Worm (Caenorhabditis elegans) whole organism, L4 larva: ENCODE measurements around the gene C14C6.3.

Experiments used
- F10B5.3 ChIP-seq: sonication (generic microtip); optimal IDR thresholded peaks from 2 replicates; lab custom pipeline; 2016; ENCODE audit warnings: mild to moderate bottlenecking, missing genetic modification characterization, missing compliant biosample characterization
- F26F4.8 ChIP-seq: fragments of 200-800 bp; sonication (Bioruptor generic); conservative IDR thresholded peaks from 2 replicates; pipeline ENCODE4 v1.3.6; 2022; ENCODE audit warnings: missing genetic modification characterization, missing compliant biosample characterization
- F37D6.2 ChIP-seq: sonication (generic microtip); optimal IDR thresholded peaks from 2 replicates; lab custom pipeline; 2016; ENCODE audit warnings: mild to moderate bottlenecking, missing genetic modification characterization, missing compliant biosample characterization
- F44E2.7 ChIP-seq: fragments of 200-800 bp; sonication (Bioruptor generic); IDR thresholded peaks from 2 replicates; pipeline ENCODE4 v2.1.2; 2022; ENCODE audit warnings: missing genetic modification characterization, missing compliant biosample characterization
- T20F7.1 ChIP-seq: fragments of 200-800 bp; sonication (Bioruptor generic); optimal IDR thresholded peaks from 2 replicates; lab custom pipeline; 2018; ENCODE audit warnings: mild to moderate bottlenecking, missing genetic modification characterization, missing compliant biosample characterization
- T26A8.4 ChIP-seq: fragments of 200-800 bp; sonication (Bioruptor generic); IDR thresholded peaks from 2 replicates; pipeline ENCODE4 v1.3.6; 2022; ENCODE audit warnings: missing genetic modification characterization, missing compliant biosample characterization
- Y105C5A.15 ChIP-seq: fragments of 200-800 bp; sonication (Bioruptor generic); IDR thresholded peaks from 2 replicates; pipeline ENCODE4 v1.3.6; 2022; ENCODE audit warnings: missing genetic modification characterization, missing compliant biosample characterization
- ZK337.2 ChIP-seq: fragments of 200-800 bp; sonication (Bioruptor generic); IDR thresholded peaks from 2 replicates; pipeline ENCODE4 v1.3.6; 2022; ENCODE audit warnings: missing genetic modification reagents, missing genetic modification characterization, missing compliant biosample characterization
- ZK546.5 ChIP-seq, 2 experiments: sonication (generic microtip); optimal IDR thresholded peaks; 2 replicates each; lab custom pipeline; 2017; ENCODE audit warnings: missing biosample characterization in 2 of 2, missing genetic modification characterization in 2 of 2
- ceh-32 ChIP-seq: sonication (generic microtip); optimal IDR thresholded peaks from 2 replicates; lab custom pipeline; 2016; ENCODE audit warnings: mild to moderate bottlenecking, missing genetic modification characterization, missing compliant biosample characterization; ENCODE audit not compliant: poor library complexity
- daf-16 ChIP-seq, 3 experiments: sonication (generic microtip); optimal IDR thresholded peaks; 2 replicates each; lab custom pipeline; 2016 to 2017; ENCODE audit warnings: missing genetic modification characterization in 3 of 3, missing genetic modification reagents in 3 of 3, mild to moderate bottlenecking in 2 of 3, missing compliant biosample characterization in 2 of 3, missing biosample characterization in 1 of 3, moderate library complexity in 1 of 3
- dmd-9 ChIP-seq: fragments of 200-800 bp; sonication (Bioruptor generic); IDR thresholded peaks from 2 replicates; pipeline ENCODE4 v1.3.6; 2022; ENCODE audit warnings: missing genetic modification reagents, missing genetic modification characterization, missing compliant biosample characterization
- dpl-1 ChIP-seq: fragments of 150-350 bp; optimal IDR thresholded peaks from 2 replicates; lab custom pipeline; 2014; ENCODE audit warnings: missing biosample characterization, missing genetic modification reagents, missing genetic modification characterization
- duxl-1 ChIP-seq: sonication (generic microtip); optimal IDR thresholded peaks from 2 replicates; lab custom pipeline; 2016; ENCODE audit warnings: mild to moderate bottlenecking, missing genetic modification characterization, moderate library complexity, missing compliant biosample characterization; ENCODE audit not compliant: poor library complexity
- dve-1 ChIP-seq: sonication (generic microtip); optimal IDR thresholded peaks from 2 replicates; lab custom pipeline; 2017; ENCODE audit warnings: antibody characterized with exemption, mild to moderate bottlenecking, missing genetic modification characterization, missing compliant biosample characterization; ENCODE audit not compliant: insufficient read depth
- egl-27 ChIP-seq: sonication (generic microtip); optimal IDR thresholded peaks from 3 replicates; lab custom pipeline; 2017; ENCODE audit warnings: missing biosample characterization, missing genetic modification reagents, missing genetic modification characterization
- egl-43 ChIP-seq: fragments of 200-800 bp; sonication (Bioruptor generic); IDR thresholded peaks from 2 replicates; pipeline ENCODE4 v1.3.6; 2022; ENCODE audit warnings: missing genetic modification reagents, missing genetic modification characterization, missing compliant biosample characterization
- gei-8 ChIP-seq: fragments of 200-800 bp; sonication (Bioruptor generic); optimal IDR thresholded peaks from 2 replicates; lab custom pipeline; 2018; ENCODE audit warnings: mild to moderate bottlenecking, missing genetic modification characterization, missing compliant biosample characterization
- hif-1 ChIP-seq, 2 experiments: sonication (generic microtip); optimal IDR thresholded peaks; 2 replicates each; lab custom pipeline; 2016 to 2017; ENCODE audit warnings: missing compliant biosample characterization in 2 of 2, missing genetic modification characterization in 2 of 2, missing genetic modification reagents in 2 of 2, missing genotype in 2 of 2, mild to moderate bottlenecking in 1 of 2
- hmg-1.1 ChIP-seq: fragments of 200-800 bp; sonication (Bioruptor generic); IDR thresholded peaks from 2 replicates; pipeline ENCODE4 v1.3.6; 2022; ENCODE audit warnings: missing genetic modification reagents, missing genetic modification characterization, missing compliant biosample characterization
- jun-1 ChIP-seq: fragments of 150-350 bp; optimal IDR thresholded peaks from 2 replicates; lab custom pipeline; 2014; ENCODE audit warnings: missing biosample characterization, missing genetic modification reagents, missing genetic modification characterization
- lin-1 ChIP-seq: fragments of 200-800 bp; sonication (Bioruptor generic); IDR thresholded peaks from 2 replicates; pipeline ENCODE4 v1.3.6; 2022; ENCODE audit warnings: missing genetic modification reagents, missing genetic modification characterization, missing compliant biosample characterization
- lin-13 ChIP-seq: fragments of 150-350 bp; optimal IDR thresholded peaks from 2 replicates; lab custom pipeline; 2014; ENCODE audit warnings: missing biosample characterization, missing genetic modification reagents, missing genetic modification characterization
- lin-29 ChIP-seq: fragments of 200-800 bp; sonication (Bioruptor generic); IDR thresholded peaks from 2 replicates; pipeline ENCODE4 v1.3.6; 2022; ENCODE audit warnings: missing genetic modification reagents, missing genetic modification characterization, missing compliant biosample characterization
- madf-5 ChIP-seq, 2 experiments: fragments of 200-800 bp; sonication (Bioruptor generic); IDR thresholded peaks; 2 replicates each; pipeline ENCODE4 v1.3.6; 2022; ENCODE audit warnings: missing compliant biosample characterization in 2 of 2, missing genetic modification characterization in 2 of 2
- madf-9 ChIP-seq: fragments of 200-800 bp; sonication (Bioruptor generic); conservative IDR thresholded peaks from 2 replicates; pipeline ENCODE4 v1.3.6; 2022; ENCODE audit warnings: missing genetic modification reagents, missing genetic modification characterization, missing compliant biosample characterization
- mdl-1 ChIP-seq, 2 experiments: fragments of 150-350 bp in 1 of 2; sonication (generic microtip) in 1 of 2; optimal IDR thresholded peaks; 2 replicates each; lab custom pipeline; 2014 to 2017; ENCODE audit warnings: missing biosample characterization in 2 of 2, missing genetic modification characterization in 2 of 2
- mdt-29 ChIP-seq: fragments of 200-800 bp; sonication (Bioruptor generic); IDR thresholded peaks from 2 replicates; pipeline ENCODE4 v1.3.6; 2022; ENCODE audit warnings: missing genetic modification reagents, missing genetic modification characterization, missing compliant biosample characterization
- mep-1 ChIP-seq: fragments of 150-350 bp; sonication (generic microtip); optimal IDR thresholded peaks from 3 replicates; lab custom pipeline; 2014; ENCODE audit warnings: missing biosample characterization, missing genetic modification characterization
- mxl-3 ChIP-seq: fragments of 200-800 bp; sonication (Bioruptor generic); optimal IDR thresholded peaks from 2 replicates; lab custom pipeline; 2018; ENCODE audit warnings: mild to moderate bottlenecking, missing genetic modification characterization, missing compliant biosample characterization
- nhr-10 ChIP-seq: fragments of 150-350 bp; optimal IDR thresholded peaks from 2 replicates; lab custom pipeline; 2014; ENCODE audit warnings: missing biosample characterization, missing genetic modification characterization
- nhr-111 ChIP-seq: fragments of 200-800 bp; sonication (Bioruptor generic); optimal IDR thresholded peaks from 2 replicates; lab custom pipeline; 2018; ENCODE audit warnings: mild to moderate bottlenecking, missing genetic modification characterization, missing compliant biosample characterization
- nhr-237 ChIP-seq: sonication (generic microtip); optimal IDR thresholded peaks from 2 replicates; lab custom pipeline; 2017; ENCODE audit warnings: missing biosample characterization, missing genetic modification characterization
- nhr-28 ChIP-seq: fragments of 150-350 bp; optimal IDR thresholded peaks from 2 replicates; lab custom pipeline; 2014; ENCODE audit warnings: missing biosample characterization, missing genetic modification characterization
- nhr-41 ChIP-seq: fragments of 200-800 bp; sonication (Bioruptor generic); IDR thresholded peaks from 2 replicates; pipeline ENCODE4 v1.3.6; 2022; ENCODE audit warnings: missing genetic modification reagents, missing genetic modification characterization, missing compliant biosample characterization
- nhr-48 ChIP-seq: sonication (generic microtip); optimal IDR thresholded peaks from 2 replicates; lab custom pipeline; 2016; ENCODE audit warnings: mild to moderate bottlenecking, missing genetic modification characterization, missing compliant biosample characterization
- nhr-6 ChIP-seq: fragments of 150-350 bp; optimal IDR thresholded peaks from 2 replicates; lab custom pipeline; 2014; ENCODE audit warnings: missing biosample characterization, missing genetic modification characterization
- nhr-77 ChIP-seq: fragments of 150-350 bp; optimal IDR thresholded peaks from 2 replicates; lab custom pipeline; 2014; ENCODE audit warnings: missing biosample characterization, missing genetic modification characterization
- pqm-1 ChIP-seq: sonication (generic microtip); optimal IDR thresholded peaks from 2 replicates; lab custom pipeline; 2017; ENCODE audit warnings: missing biosample characterization, missing genetic modification characterization
- saeg-2 ChIP-seq: fragments of 200-800 bp; sonication (Bioruptor generic); IDR thresholded peaks from 2 replicates; pipeline ENCODE4 v1.3.6; 2022; ENCODE audit warnings: missing genetic modification reagents, missing genetic modification characterization, missing compliant biosample characterization
- set-16 ChIP-seq: fragments of 200-800 bp; sonication (Bioruptor generic); IDR thresholded peaks from 2 replicates; pipeline ENCODE4 v1.3.6; 2022; ENCODE audit warnings: missing genetic modification reagents, missing genetic modification characterization, missing compliant biosample characterization
- tra-1 ChIP-seq: fragments of 200-800 bp; sonication (Bioruptor generic); IDR thresholded peaks from 2 replicates; pipeline ENCODE4 v1.3.6; 2022; ENCODE audit warnings: missing genetic modification reagents, missing genetic modification characterization, missing compliant biosample characterization
- unc-39 ChIP-seq: sonication (generic microtip); optimal IDR thresholded peaks from 2 replicates; lab custom pipeline; 2017; ENCODE audit warnings: missing biosample characterization, missing genetic modification characterization
- unc-62 ChIP-seq, 3 experiments: fragments of 150-350 bp in 1 of 3; sonication (generic microtip); optimal IDR thresholded peaks in 2 of 3; peaks in 1 of 3; 1 replicate in 1 of 3; 2 replicates in 2 of 3; lab custom pipeline; 2014 to 2017; ENCODE audit warnings: missing biosample characterization in 3 of 3, missing genetic modification characterization in 3 of 3, missing genetic modification reagents in 3 of 3, missing genotype in 1 of 3
- zfp-2 ChIP-seq: sonication (generic microtip); optimal IDR thresholded peaks from 2 replicates; lab custom pipeline; 2016; ENCODE audit warnings: mild to moderate bottlenecking, missing genetic modification characterization, missing compliant biosample characterization
- zip-2 ChIP-seq: fragments of 150-350 bp; optimal IDR thresholded peaks from 2 replicates; lab custom pipeline; 2014; ENCODE audit warnings: missing biosample characterization, missing genetic modification characterization
- ztf-7 ChIP-seq: fragments of 150-350 bp; optimal IDR thresholded peaks from 2 replicates; lab custom pipeline; 2014; ENCODE audit warnings: missing biosample characterization, missing genetic modification characterization

C14C6.3 gene

DNA sequence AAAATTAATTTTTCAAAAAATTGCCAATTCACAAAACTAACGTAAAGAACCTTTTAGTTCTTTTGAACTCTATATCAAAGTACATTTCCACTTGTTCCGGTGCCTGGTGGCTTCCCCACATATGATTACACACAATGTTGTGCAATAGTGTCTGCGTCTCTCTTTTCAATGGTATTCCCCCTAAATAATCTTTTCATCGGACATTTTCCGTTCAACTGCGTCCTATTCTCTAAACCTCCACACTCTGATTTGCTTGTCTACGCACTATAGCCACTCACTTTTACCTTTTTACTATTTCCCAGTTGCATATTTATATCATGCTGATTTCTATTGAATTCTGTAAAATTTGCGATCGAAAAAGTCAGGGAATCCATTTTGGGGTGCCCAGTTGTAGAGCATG lies 11.2 kb upstream of the C14C6.3 start, which contains the start of gene nhr-58 (continued):
- TF ChIP-seq dpl-1 (GFP tag; lab: Kevin White, UChicago) (peak; percentile 16), tra-1 (no peak), lin-29 (GFP tag; lab: Robert Waterston, UW) (no peak), daf-16 (GFP tag; optimal IDR thresholded peaks at IDR 0.05; lab: Kevin White, UChicago) (no peak), daf-16 (tag; optimal IDR thresholded peaks at IDR 0.05; lab: Kevin White, UChicago) (peak; percentile 63), mdl-1 (tag; optimal IDR thresholded peaks at IDR 0.05; lab: Kevin White, UChicago) (peak; percentile 74 to 86), nhr-48 (tag; lab: Kevin White, UChicago) (peak; percentile 94), pqm-1 (peak; percentile 76), T20F7.1 (GFP tag; lab: Kevin White, UChicago) (no peak), jun-1 (tag; lab: Kevin White, UChicago) (peak; percentile 53), hif-1 (tag; optimal IDR thresholded peaks at IDR 0.05; lab: Kevin White, UChicago) (peak in 1 of 2 experiments; percentile 42), mdt-29 (GFP tag; lab: Robert Waterston, UW) (no peak), nhr-111 (GFP tag; lab: Kevin White, UChicago) (no peak), T26A8.4 (GFP tag; lab: Robert Waterston, UW) (no peak), nhr-28 (tag; lab: Kevin White, UChicago) (peak; percentile 98), lin-13 (GFP tag; lab: Kevin White, UChicago) (no peak), unc-39 (no peak), nhr-77 (tag; lab: Kevin White, UChicago) (peak; percentile 92), madf-5 (GFP tag; IDR thresholded peaks at IDR 0.05; lab: Robert Waterston, UW) (no peak), hmg-1.1 (0 out of 2 replicates have a peak, but pooled peaks have one; percentile 28), dmd-9 (GFP tag; lab: Robert Waterston, UW) (no peak), ztf-7 (tag; lab: Kevin White, UChicago) (peak; percentile 77), egl-43 (no peak), nhr-10 (tag; lab: Kevin White, UChicago) (peak; percentile 59), set-16 (GFP tag; lab: Robert Waterston, UW) (no peak), nhr-6 (tag; lab: Kevin White, UChicago) (peak; percentile 79), egl-27 (tag; lab: Kevin White, UChicago) (no peak), madf-9 (no peak)
- TF ChIP-seq, all 104 proteins: peak for 29

DNA sequence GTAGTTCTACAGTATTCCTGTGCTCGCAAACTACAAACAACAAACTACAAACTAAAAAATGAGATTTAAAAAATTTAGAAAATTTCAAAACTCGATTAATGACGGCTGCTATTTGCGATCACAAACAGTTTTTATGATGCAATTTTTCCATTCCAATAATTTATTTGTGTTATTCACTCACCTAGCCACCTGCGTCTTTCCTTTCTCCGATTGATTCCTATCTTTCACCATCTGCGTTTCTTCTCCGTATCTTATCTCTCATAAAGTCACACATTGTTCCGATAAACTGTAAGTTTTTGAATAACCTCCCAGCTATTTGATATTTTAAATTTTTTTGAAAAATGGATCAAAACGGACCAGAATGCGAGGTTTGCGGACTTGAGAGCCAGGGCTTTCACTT lies 9.1 kb upstream of the C14C6.3 start, which contains the start of gene nhr-132:
nhr-132 (plus strand) TSS at position 271 of the 400 bp plus-strand sequence.
- TF ChIP-seq dpl-1 (GFP tag; lab: Kevin White, UChicago) (no peak), nhr-41 (GFP tag; lab: Robert Waterston, UW) (no peak), hif-1 (tag; optimal IDR thresholded peaks at IDR 0.05; lab: Kevin White, UChicago) (no peak), Y105C5A.15 (GFP tag; lab: Robert Waterston, UW) (no peak), unc-62 (GFP tag; optimal IDR thresholded peaks at IDR 0.05 in 1 of 2; lab: Kevin White, UChicago) (no peak), unc-62 (tag; optimal IDR thresholded peaks at IDR 0.05; lab: Kevin White, UChicago) (no peak), daf-16 (GFP tag; optimal IDR thresholded peaks at IDR 0.05; lab: Kevin White, UChicago) (no peak), daf-16 (tag; optimal IDR thresholded peaks at IDR 0.05; lab: Kevin White, UChicago) (peak; percentile 80), egl-27 (tag; lab: Kevin White, UChicago) (no peak), F37D6.2 (tag; lab: Kevin White, UChicago) (no peak), F10B5.3 (tag; lab: Kevin White, UChicago) (no peak), nhr-6 (tag; lab: Kevin White, UChicago) (no peak), lin-1 (GFP tag; lab: Robert Waterston, UW) (0 out of 2 replicates have a peak, but pooled peaks have one; percentile 8), ZK337.2 (no peak), zip-2 (tag; lab: Kevin White, UChicago) (peak; percentile 0), mxl-3 (GFP tag; lab: Kevin White, UChicago) (no peak), set-16 (GFP tag; lab: Robert Waterston, UW) (no peak), nhr-237 (tag; lab: Kevin White, UChicago) (no peak), mdt-29 (GFP tag; lab: Robert Waterston, UW) (no peak), madf-9 (no peak), dve-1 (tag; lab: Kevin White, UChicago) (peak; percentile 74), saeg-2 (no peak), nhr-77 (tag; lab: Kevin White, UChicago) (peak; percentile 8), hmg-1.1 (no peak), ceh-32 (no peak), T26A8.4 (GFP tag; lab: Robert Waterston, UW) (no peak), mep-1 (peak; percentile 23), zfp-2 (tag; lab: Kevin White, UChicago) (no peak), F26F4.8 (GFP tag; lab: Robert Waterston, UW) (no peak), ZK546.5 (tag; optimal IDR thresholded peaks at IDR 0.05; lab: Kevin White, UChicago) (no peak), F44E2.7 (no peak), madf-5 (GFP tag; IDR thresholded peaks at IDR 0.05; lab: Robert Waterston, UW) (no peak), duxl-1 (peak; percentile 34), gei-8 (GFP tag; lab: Kevin White, UChicago) (no peak)
